Worm (Caenorhabditis elegans) whole organism, young adult: ENCODE measurements around the gene ZK180.7.

Experiments used
- B0019.2 ChIP-seq: fragments of 200-800 bp; sonication (Bioruptor generic); conservative IDR thresholded peaks from 2 replicates; pipeline ENCODE4 v1.3.6; 2022; ENCODE audit warnings: missing genetic modification reagents, missing genetic modification characterization, missing compliant biosample characterization
- attf-5 ChIP-seq: fragments of 200-800 bp; sonication (Bioruptor generic); optimal IDR thresholded peaks from 2 replicates; lab custom pipeline; 2018; ENCODE audit warnings: mild to moderate bottlenecking, missing genetic modification characterization, missing compliant biosample characterization
- somi-1 ChIP-seq: fragments of 200-800 bp; sonication (Bioruptor generic); optimal IDR thresholded peaks from 2 replicates; lab custom pipeline; 2018; ENCODE audit warnings: mild to moderate bottlenecking, missing genetic modification characterization, missing compliant biosample characterization
- unc-62 ChIP-seq: fragments of 150-350 bp; optimal IDR thresholded peaks from 2 replicates; lab custom pipeline; 2014; ENCODE audit warnings: missing biosample characterization, missing genetic modification reagents, missing genetic modification characterization

DNA sequence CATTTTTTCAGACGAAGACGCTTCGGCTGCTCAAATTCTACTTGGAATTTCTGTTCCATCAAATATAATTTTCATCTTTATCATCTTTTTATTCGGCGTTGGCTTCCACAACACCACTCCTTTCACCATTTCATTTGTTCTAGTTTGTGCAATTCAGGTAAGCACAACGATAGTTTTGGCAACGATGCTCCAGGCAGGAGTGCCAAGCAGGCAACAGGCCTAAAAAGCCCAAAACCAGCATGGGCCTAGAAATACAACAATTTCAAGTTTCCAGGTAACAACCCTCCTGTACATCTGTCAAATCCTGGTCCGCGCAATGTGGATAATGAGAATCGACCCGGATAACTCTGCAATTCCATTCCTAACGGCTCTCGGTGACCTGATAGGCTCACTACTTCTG is 50.9 kb downstream of the ZK180.7 start:
- TF ChIP-seq unc-62 (GFP tag; lab: Kevin White, UChicago) (no peak), attf-5 (GFP tag; lab: Kevin White, UChicago) (no peak), B0019.2 (GFP tag; lab: Robert Waterston, UW) (no peak), somi-1 (GFP tag; lab: Kevin White, UChicago) (no peak)
